Worm (Caenorhabditis elegans) whole organism, L3 larva: ENCODE data around the gene cyk-3.
A peak's percentile ranks its signal among the peaks of the same experiment; 100 is the strongest.

Experiments
- ZK546.5 ChIP-seq: sonication (generic microtip); optimal IDR thresholded peaks from 2 replicates; lab custom pipeline; 2017; ENCODE audit warnings: missing biosample characterization, missing genetic modification characterization
- ceh-28 ChIP-seq: fragments of 150-350 bp; optimal IDR thresholded peaks from 2 replicates; lab custom pipeline; 2014; ENCODE audit warnings: missing biosample characterization, missing genetic modification reagents, missing genetic modification characterization
- ceh-82 ChIP-seq: fragments of 150-350 bp; optimal IDR thresholded peaks from 2 replicates; lab custom pipeline; 2014; ENCODE audit warnings: missing biosample characterization, missing genetic modification characterization
- ceh-9 ChIP-seq: sonication (generic microtip); optimal IDR thresholded peaks from 2 replicates; lab custom pipeline; 2018; ENCODE audit warnings: missing biosample characterization, missing genetic modification characterization
- egl-27 ChIP-seq: sonication (generic microtip); optimal IDR thresholded peaks from 4 replicates; lab custom pipeline; 2017; ENCODE audit warnings: missing biosample characterization, missing genetic modification reagents, missing genetic modification characterization
- egl-5 ChIP-seq: fragments of 150-350 bp; optimal IDR thresholded peaks from 2 replicates; lab custom pipeline; 2017; ENCODE audit warnings: missing biosample characterization, missing genetic modification reagents, missing genetic modification characterization, inconsistent platforms
- elt-1 ChIP-seq: fragments of 150-350 bp; optimal IDR thresholded peaks from 2 replicates; lab custom pipeline; 2014; ENCODE audit warnings: missing biosample characterization, missing genetic modification characterization
- elt-2 ChIP-seq: sonication (generic microtip); optimal IDR thresholded peaks from 2 replicates; lab custom pipeline; 2016; ENCODE audit warnings: missing genetic modification reagents, mild to moderate bottlenecking, missing genetic modification characterization, missing compliant biosample characterization
- elt-3 ChIP-seq, 3 experiments: fragments of 150-350 bp in 1 of 3; sonication (generic microtip) in 2 of 3; optimal IDR thresholded peaks; 2 replicates in 2 of 3; 4 replicates in 1 of 3; lab custom pipeline; 2014 to 2017; ENCODE audit warnings: missing biosample characterization in 3 of 3, missing genetic modification characterization in 3 of 3
- fkh-10 ChIP-seq: sonication (generic microtip); optimal IDR thresholded peaks from 2 replicates; lab custom pipeline; 2017; ENCODE audit warnings: missing biosample characterization, missing genetic modification reagents, missing genetic modification characterization
- fkh-2 ChIP-seq: fragments of 150-350 bp; optimal IDR thresholded peaks from 2 replicates; lab custom pipeline; 2014; ENCODE audit warnings: missing biosample characterization, missing genetic modification reagents, missing genetic modification characterization
- fos-1 ChIP-seq: fragments of 150-350 bp; optimal IDR thresholded peaks from 2 replicates; lab custom pipeline; 2014; ENCODE audit warnings: missing biosample characterization, missing genetic modification characterization
- jun-1 ChIP-seq: fragments of 150-350 bp; optimal IDR thresholded peaks from 2 replicates; lab custom pipeline; 2014; ENCODE audit warnings: missing biosample characterization, missing genetic modification reagents, missing genetic modification characterization
- lin-15B ChIP-seq: fragments of 150-350 bp; optimal IDR thresholded peaks from 2 replicates; lab custom pipeline; 2014; ENCODE audit warnings: missing biosample characterization, missing genetic modification characterization
- lin-39 ChIP-seq: fragments of 150-350 bp; optimal IDR thresholded peaks from 2 replicates; lab custom pipeline; 2018; ENCODE audit warnings: missing biosample characterization, missing genetic modification reagents, missing genetic modification characterization
- lsy-12 ChIP-seq: sonication (generic microtip); optimal IDR thresholded peaks from 2 replicates; lab custom pipeline; 2016; ENCODE audit warnings: mild to moderate bottlenecking, missing genetic modification characterization, missing compliant biosample characterization
- mdl-1 ChIP-seq: fragments of 150-350 bp; optimal IDR thresholded peaks from 2 replicates; lab custom pipeline; 2014; ENCODE audit warnings: missing biosample characterization, missing genetic modification characterization
- nfya-1 ChIP-seq: sonication (generic microtip); optimal IDR thresholded peaks from 2 replicates; lab custom pipeline; 2017; ENCODE audit warnings: missing genetic modification characterization, mild to moderate bottlenecking, missing compliant biosample characterization, antibody characterized with exemption, moderate library complexity; ENCODE audit not compliant: insufficient read depth
- nhr-11 ChIP-seq: fragments of 150-350 bp; optimal IDR thresholded peaks from 2 replicates; lab custom pipeline; 2014; ENCODE audit warnings: missing biosample characterization, missing genetic modification characterization
- nhr-12 ChIP-seq: fragments of 150-350 bp; optimal IDR thresholded peaks from 2 replicates; lab custom pipeline; 2014; ENCODE audit warnings: missing biosample characterization, missing genetic modification characterization
- nhr-23 ChIP-seq: fragments of 150-350 bp; optimal IDR thresholded peaks from 2 replicates; lab custom pipeline; 2014; ENCODE audit warnings: missing biosample characterization, missing genetic modification reagents, missing genetic modification characterization
- nhr-237 ChIP-seq: fragments of 150-350 bp; optimal IDR thresholded peaks from 2 replicates; lab custom pipeline; 2014; ENCODE audit warnings: missing biosample characterization, missing genetic modification characterization
- nhr-25 ChIP-seq: sonication (generic microtip); optimal IDR thresholded peaks from 2 replicates; lab custom pipeline; 2017; ENCODE audit warnings: missing biosample characterization, missing genetic modification characterization
- nhr-28 ChIP-seq: fragments of 150-350 bp; optimal IDR thresholded peaks from 2 replicates; lab custom pipeline; 2014; ENCODE audit warnings: missing biosample characterization, missing genetic modification characterization
- nhr-43 ChIP-seq: sonication (generic microtip); optimal IDR thresholded peaks from 2 replicates; lab custom pipeline; 2016; ENCODE audit warnings: mild to moderate bottlenecking, missing genetic modification characterization, missing compliant biosample characterization; ENCODE audit not compliant: poor library complexity, severe bottlenecking
- nhr-76 ChIP-seq: fragments of 150-350 bp; sonication (generic microtip); optimal IDR thresholded peaks from 5 replicates; lab custom pipeline; 2014; ENCODE audit warnings: missing biosample characterization, missing genetic modification characterization
- nhr-77 ChIP-seq: fragments of 150-350 bp; optimal IDR thresholded peaks from 2 replicates; lab custom pipeline; 2014; ENCODE audit warnings: missing biosample characterization, missing genetic modification characterization
- pha-4 ChIP-seq: fragments of 150-350 bp; optimal IDR thresholded peaks from 2 replicates; lab custom pipeline; 2014; ENCODE audit warnings: missing biosample characterization, missing genetic modification reagents, missing genetic modification characterization
- pqm-1 ChIP-seq: fragments of 150-350 bp; optimal IDR thresholded peaks from 2 replicates; lab custom pipeline; 2017; ENCODE audit warnings: missing biosample characterization, missing genetic modification characterization, inconsistent platforms
- sea-2 ChIP-seq: fragments of 150-350 bp; sonication (generic microtip); optimal IDR thresholded peaks from 4 replicates; lab custom pipeline; 2014; ENCODE audit warnings: missing biosample characterization, missing genetic modification reagents, missing genetic modification characterization
- skn-1 ChIP-seq: fragments of 150-350 bp; optimal IDR thresholded peaks from 2 replicates; lab custom pipeline; 2014; ENCODE audit warnings: missing biosample characterization, missing genetic modification characterization
- snpc-4 ChIP-seq: fragments of 150-350 bp; optimal IDR thresholded peaks from 2 replicates; lab custom pipeline; 2014; ENCODE audit warnings: missing biosample characterization, missing genetic modification characterization
- unc-39 ChIP-seq: sonication (generic microtip); optimal IDR thresholded peaks from 4 replicates; lab custom pipeline; 2017; ENCODE audit warnings: missing biosample characterization, missing genetic modification characterization
- unc-62 ChIP-seq: fragments of 150-350 bp; sonication (generic microtip); optimal IDR thresholded peaks from 4 replicates; lab custom pipeline; 2014; ENCODE audit warnings: missing biosample characterization, missing genetic modification reagents, missing genetic modification characterization
- ztf-11 ChIP-seq: fragments of 150-350 bp; optimal IDR thresholded peaks from 2 replicates; lab custom pipeline; 2014; ENCODE audit warnings: missing biosample characterization, missing genetic modification characterization

The cyk-3 gene

ce11 chrIII:5980274-5980918 is 39.6 kb upstream of the cyk-3 start:
- peak; percentile 30 for TF ChIP-seq elt-2
- TF ChIP-seq ceh-82 (tag; lab: Kevin White, UChicago), result no peak
- no peak for TF ChIP-seq nhr-11 (tag; lab: Kevin White, UChicago)
- TF ChIP-seq lsy-12 (tag; lab: Kevin White, UChicago), result no peak
- TF ChIP-seq ceh-28 (tag; lab: Kevin White, UChicago), result no peak
- TF ChIP-seq pha-4, result peak; percentile 93

ce11 chrIII:5981407-5981806 is 38.6 kb upstream of the cyk-3 start:
- no peak for TF ChIP-seq nhr-12 (tag; lab: Kevin White, UChicago)
- TF ChIP-seq elt-2, result peak; percentile 88
- peak; percentile 50 for TF ChIP-seq jun-1 (tag; lab: Kevin White, UChicago)
- peak; percentile 1 for TF ChIP-seq pha-4
- TF ChIP-seq nhr-43 (tag; lab: Kevin White, UChicago), result no peak
- TF ChIP-seq egl-27, result no peak
- TF ChIP-seq pqm-1 (tag; lab: Kevin White, UChicago), result peak; percentile 85
- peak; percentile 83 for TF ChIP-seq skn-1

ce11 chrIII:5982026-5982425 is 37.9 kb upstream of the cyk-3 start, which contains the start of gene frm-2:
TSS of gene frm-2 (minus strand) at chrIII:5982126.
- TF ChIP-seq egl-27 (no peak), unc-62 (GFP tag; lab: Kevin White, UChicago) (no peak), ztf-11 (no peak), elt-3 (tag; optimal IDR thresholded peaks at IDR 0.05; lab: Kevin White, UChicago) (no peak), nhr-77 (tag; lab: Kevin White, UChicago) (no peak), pqm-1 (tag; lab: Kevin White, UChicago) (no peak), elt-1 (tag; lab: Kevin White, UChicago) (no peak), ceh-28 (tag; lab: Kevin White, UChicago) (no peak), fos-1 (tag; lab: Kevin White, UChicago) (no peak), nhr-76 (tag; lab: Kevin White, UChicago) (no peak), lin-15B (no peak), snpc-4 (tag; lab: Kevin White, UChicago) (no peak), unc-39 (tag; lab: Kevin White, UChicago) (no peak)

ce11 chrIII:5982753-5983390 is 37.1 kb upstream of the cyk-3 start:
- peak; percentile 46 for TF ChIP-seq pha-4
- TF ChIP-seq nhr-23 (tag; lab: Kevin White, UChicago), result peak; percentile 20
- TF ChIP-seq nhr-25, result peak; percentile 55
- no peak for TF ChIP-seq elt-1 (tag; lab: Kevin White, UChicago)

ce11 chrIII:5985340-5985739 is 34.6 kb upstream of the cyk-3 start, which contains the start of gene T04C9.3:
TSS of gene T04C9.3 (plus strand) at chrIII:5985640.
- TF ChIP-seq fos-1 (tag; lab: Kevin White, UChicago), result no peak
- no peak for TF ChIP-seq nhr-237 (tag; lab: Kevin White, UChicago)
- TF ChIP-seq egl-5, result no peak

ce11 chrIII:5988010-5988409 is 31.9 kb upstream of the cyk-3 start:
- TF ChIP-seq nhr-43 (tag; lab: Kevin White, UChicago) (no peak), nfya-1 (tag; lab: Kevin White, UChicago) (peak; percentile 63), egl-5 (peak; percentile 63), lin-39 (tag; lab: Kevin White, UChicago) (peak; percentile 74), mdl-1 (tag; lab: Kevin White, UChicago) (no peak), nhr-28 (no peak), nhr-11 (tag; lab: Kevin White, UChicago) (no peak), elt-1 (tag; lab: Kevin White, UChicago) (no peak), egl-27 (no peak), ceh-9 (tag; lab: Kevin White, UChicago) (no peak), sea-2 (GFP tag; lab: Kevin White, UChicago) (no peak), elt-3 (tag; optimal IDR thresholded peaks at IDR 0.05; lab: Kevin White, UChicago) (no peak), ZK546.5 (tag; lab: Kevin White, UChicago) (no peak), fkh-2 (tag; lab: Kevin White, UChicago) (no peak), nhr-237 (tag; lab: Kevin White, UChicago) (no peak), fkh-10 (GFP tag; lab: Kevin White, UChicago) (no peak), ztf-11 (no peak)
